Fruit fly (Drosophila melanogaster): ENCODE data around the gene CG32643.

- TF ChIP-seq vri (GFP tag; optimal IDR thresholded peaks at IDR 0.05) (no peak), CG3032 (tag; optimal IDR thresholded peaks at IDR 0.05) (no peak)
These were observed 36.7 kb upstream of the CG32643 start for dm6 chrX:12947670-12948069.

Measured in whole organism, prepupa.